Fruit fly (Drosophila melanogaster) whole organism, embryonic: ENCODE results near the gene RpL7.
A peak's percentile ranks its signal among the peaks of the same experiment; 100 is the strongest.

ENCODE experiments used
- Asciz ChIP-seq: fragments of 200-800 bp; sonication (Bioruptor generic); optimal IDR thresholded peaks from 2 replicates; lab custom pipeline; 2017; ENCODE audit warnings: missing biosample characterization, mild to moderate bottlenecking, missing genetic modification characterization, missing genetic modification reagents
- Atf3 ChIP-seq: fragments of 200-800 bp; sonication (Bioruptor generic); optimal IDR thresholded peaks from 3 replicates; lab custom pipeline; 2016; ENCODE audit warnings: missing biosample characterization, missing genetic modification characterization
- BtbVII ChIP-seq: fragments of 200-800 bp; sonication (Bioruptor generic); optimal IDR thresholded peaks from 3 replicates; lab custom pipeline; 2017; ENCODE audit warnings: missing biosample characterization, mild to moderate bottlenecking, missing genetic modification characterization
- CG12219 ChIP-seq: fragments of 200-800 bp; sonication (Bioruptor generic); optimal IDR thresholded peaks from 3 replicates; lab custom pipeline; 2018; ENCODE audit warnings: missing biosample characterization, mild to moderate bottlenecking, missing genetic modification characterization
- CG12744 ChIP-seq: fragments of 200-800 bp; sonication (Bioruptor generic); optimal IDR thresholded peaks from 2 replicates; lab custom pipeline; 2016; ENCODE audit warnings: missing biosample characterization, missing genetic modification characterization
- CG13296 ChIP-seq: fragments of 200-800 bp; sonication (Bioruptor generic); optimal IDR thresholded peaks from 3 replicates; lab custom pipeline; 2018; ENCODE audit warnings: missing biosample characterization, mild to moderate bottlenecking, missing genetic modification characterization
- CG14014 ChIP-seq: fragments of 200-800 bp; sonication (Bioruptor generic); IDR thresholded peaks from 2 replicates; pipeline ENCODE4 v1.3.6; 2022; ENCODE audit warnings: missing biosample characterization, missing genetic modification characterization
- CG15011 ChIP-seq: fragments of 200-800 bp; sonication (Bioruptor generic); optimal IDR thresholded peaks from 3 replicates; lab custom pipeline; 2018; ENCODE audit warnings: missing biosample characterization, mild to moderate bottlenecking, missing genetic modification characterization
- CG1529 ChIP-seq: fragments of 200-800 bp; sonication (Bioruptor generic); optimal IDR thresholded peaks from 3 replicates; lab custom pipeline; 2018; ENCODE audit warnings: missing biosample characterization, missing genetic modification characterization
- CG2129 ChIP-seq: fragments of 200-800 bp; sonication (Bioruptor generic); IDR thresholded peaks from 2 replicates; pipeline ENCODE4 v1.3.6; 2022; ENCODE audit warnings: missing biosample characterization, missing genetic modification characterization; ENCODE audit not compliant: partially characterized antibody
- CG2199 ChIP-seq: fragments of 200-800 bp; sonication (Bioruptor generic); IDR thresholded peaks from 3 replicates; pipeline ENCODE4 v1.3.6; 2022; ENCODE audit warnings: missing biosample characterization, missing genetic modification characterization
- CG3407 ChIP-seq: fragments of 200-800 bp; sonication (Bioruptor generic); optimal IDR thresholded peaks from 2 replicates; lab custom pipeline; 2018; ENCODE audit warnings: missing biosample characterization, mild to moderate bottlenecking, missing genetic modification characterization
- CG3838 ChIP-seq: fragments of 200-800 bp; sonication (Bioruptor generic); optimal IDR thresholded peaks from 3 replicates; lab custom pipeline; 2016; ENCODE audit warnings: missing biosample characterization, missing genetic modification characterization
- CG3995 ChIP-seq: fragments of 200-800 bp; sonication (Bioruptor generic); optimal IDR thresholded peaks from 3 replicates; lab custom pipeline; 2016; ENCODE audit warnings: missing biosample characterization, missing genetic modification characterization
- CG4707 ChIP-seq: fragments of 200-800 bp; sonication (Bioruptor generic); optimal IDR thresholded peaks from 2 replicates; lab custom pipeline; 2018; ENCODE audit warnings: missing biosample characterization, mild to moderate bottlenecking, missing genetic modification characterization, moderate library complexity
- CG6854 ChIP-seq: fragments of 200-800 bp; sonication (Bioruptor generic); optimal IDR thresholded peaks from 3 replicates; lab custom pipeline; 2017; ENCODE audit warnings: missing biosample characterization, mild to moderate bottlenecking, missing genetic modification characterization
- CG7556 ChIP-seq: fragments of 200-800 bp; sonication (Bioruptor generic); optimal IDR thresholded peaks from 2 replicates; lab custom pipeline; 2017; ENCODE audit warnings: missing biosample characterization, mild to moderate bottlenecking, missing genetic modification characterization
- CG7928 ChIP-seq: fragments of 200-800 bp; sonication (Bioruptor generic); optimal IDR thresholded peaks from 2 replicates; lab custom pipeline; 2017; ENCODE audit warnings: missing biosample characterization, mild to moderate bottlenecking, missing genetic modification characterization
- CG8281 ChIP-seq: fragments of 200-800 bp; sonication (Bioruptor generic); optimal IDR thresholded peaks from 2 replicates; lab custom pipeline; 2018; ENCODE audit warnings: missing biosample characterization, mild to moderate bottlenecking, missing genetic modification characterization, moderate library complexity
- CG9932 ChIP-seq: fragments of 200-800 bp; sonication (Bioruptor generic); IDR thresholded peaks from 2 replicates; pipeline ENCODE4 v1.3.6; 2022; ENCODE audit warnings: missing biosample characterization, missing genetic modification characterization
- CHES-1-like ChIP-seq: fragments of 200-800 bp; sonication (Bioruptor generic); optimal IDR thresholded peaks from 2 replicates; lab custom pipeline; 2016; ENCODE audit warnings: missing biosample characterization, missing genetic modification characterization
- Dll ChIP-seq: fragments of 200-800 bp; sonication (Bioruptor generic); IDR thresholded peaks from 4 replicates; pipeline ENCODE4 v1.3.6; 2022; ENCODE audit warnings: missing biosample characterization, missing genetic modification characterization; ENCODE audit not compliant: partially characterized antibody
- Ets97D ChIP-seq: fragments of 200-800 bp; sonication (Bioruptor generic); optimal IDR thresholded peaks from 3 replicates; lab custom pipeline; 2016; ENCODE audit warnings: missing biosample characterization, missing genetic modification characterization
- Fer1 ChIP-seq: fragments of 200-800 bp; sonication (Bioruptor generic); optimal IDR thresholded peaks from 2 replicates; lab custom pipeline; 2017; ENCODE audit warnings: missing biosample characterization, mild to moderate bottlenecking, missing genetic modification characterization
- Kr ChIP-seq: fragments of 200-800 bp; sonication (Bioruptor generic); optimal IDR thresholded peaks from 2 replicates; lab custom pipeline; 2017; ENCODE audit warnings: missing biosample characterization, mild to moderate bottlenecking, missing genetic modification characterization
- Mad ChIP-seq: fragments of 200-800 bp; sonication (Bioruptor generic); optimal IDR thresholded peaks from 2 replicates; lab custom pipeline; 2016; ENCODE audit warnings: missing biosample characterization, missing genetic modification characterization
- Nf-YC ChIP-seq: fragments of 200-800 bp; optimal IDR thresholded peaks from 3 replicates; lab custom pipeline; 2019; ENCODE audit warnings: missing biosample characterization, mild to moderate bottlenecking, missing genetic modification characterization, moderate library complexity
- Rx ChIP-seq: fragments of 200-800 bp; sonication (Bioruptor generic); IDR thresholded peaks from 2 replicates; pipeline ENCODE4 v1.3.6; 2022; ENCODE audit warnings: missing biosample characterization, missing genetic modification characterization
- Side ChIP-seq: fragments of 200-800 bp; sonication (Bioruptor generic); optimal IDR thresholded peaks from 2 replicates; lab custom pipeline; 2016; ENCODE audit warnings: missing biosample characterization, missing genetic modification characterization
- YL-1 ChIP-seq: fragments of 200-800 bp; sonication (Bioruptor generic); optimal IDR thresholded peaks from 3 replicates; lab custom pipeline; 2017; ENCODE audit warnings: missing biosample characterization, mild to moderate bottlenecking, missing genetic modification characterization
- bab2 ChIP-seq: fragments of 200-800 bp; sonication (Bioruptor generic); optimal IDR thresholded peaks from 2 replicates; lab custom pipeline; 2016; ENCODE audit warnings: missing biosample characterization, missing genetic modification characterization
- corto ChIP-seq: fragments of 200-800 bp; sonication (Bioruptor generic); optimal IDR thresholded peaks from 2 replicates; lab custom pipeline; 2016; ENCODE audit warnings: missing biosample characterization, mild to moderate bottlenecking, missing genetic modification characterization, moderate library complexity
- cwo ChIP-seq: fragments of 200-800 bp; sonication (Bioruptor generic); optimal IDR thresholded peaks from 3 replicates; lab custom pipeline; 2017; ENCODE audit warnings: missing biosample characterization, missing genetic modification characterization, mild to moderate bottlenecking, moderate library complexity, missing genetic modification reagents
- danr ChIP-seq: fragments of 200-800 bp; sonication (Bioruptor generic); IDR thresholded peaks from 2 replicates; pipeline ENCODE4 v1.3.6; 2022; ENCODE audit warnings: missing biosample characterization, missing genetic modification characterization
- dm ChIP-seq: fragments of 200-800 bp; sonication (Bioruptor generic); optimal IDR thresholded peaks from 3 replicates; lab custom pipeline; 2016; ENCODE audit warnings: missing biosample characterization, missing genetic modification characterization
- exex ChIP-seq: fragments of 200-800 bp; sonication (Bioruptor generic); optimal IDR thresholded peaks from 4 replicates; lab custom pipeline; 2018; ENCODE audit warnings: missing biosample characterization, mild to moderate bottlenecking, missing genetic modification characterization, moderate library complexity
- eyg ChIP-seq: fragments of 200-800 bp; sonication (Bioruptor generic); optimal IDR thresholded peaks from 3 replicates; lab custom pipeline; 2016; ENCODE audit warnings: missing biosample characterization, missing genetic modification characterization
- gsb ChIP-seq: fragments of 200-800 bp; sonication (Bioruptor generic); IDR thresholded peaks from 2 replicates; pipeline ENCODE4 v1.3.6; 2022; ENCODE audit warnings: missing biosample characterization, missing genetic modification characterization
- gt ChIP-seq: fragments of 200-800 bp; sonication (Bioruptor generic); IDR thresholded peaks from 2 replicates; pipeline ENCODE4 v1.3.6; 2022; ENCODE audit warnings: missing biosample characterization, missing genetic modification characterization
- hkb ChIP-seq, 2 experiments: fragments of 200-800 bp in 1 of 2; fragments of >200 bp in 1 of 2; sonication (Bioruptor generic) in 1 of 2; IDR thresholded peaks in 1 of 2; optimal IDR thresholded peaks in 1 of 2; 2 replicates each; pipeline versions ENCODE4 v1.3.6 to Lab custom; 2017 to 2022; ENCODE audit warnings: missing biosample characterization in 1 of 2, missing genetic modification characterization in 1 of 2
- klu ChIP-seq: fragments of 200-800 bp; sonication (Bioruptor generic); IDR thresholded peaks from 2 replicates; pipeline ENCODE4 v1.3.6; 2022; ENCODE audit warnings: missing biosample characterization, missing genetic modification characterization
- lmd ChIP-seq: fragments of 200-800 bp; sonication (Bioruptor generic); IDR thresholded peaks from 2 replicates; pipeline ENCODE4 v1.3.6; 2022; ENCODE audit warnings: missing biosample characterization, missing genetic modification characterization
- lola ChIP-seq, 3 experiments: fragments of >200 bp in 2 of 3; fragments of 200-800 bp in 1 of 3; sonication (Bioruptor generic) in 1 of 3; optimal IDR thresholded peaks; 2 replicates each; lab custom pipeline; 2017 to 2019; ENCODE audit warnings: missing biosample characterization in 3 of 3, missing genetic modification characterization in 3 of 3, mild to moderate bottlenecking in 1 of 3, moderate library complexity in 1 of 3
- ranshi ChIP-seq: fragments of 200-800 bp; sonication (Bioruptor generic); IDR thresholded peaks from 2 replicates; pipeline ENCODE4 v1.3.6; 2022; ENCODE audit warnings: missing biosample characterization, missing genetic modification characterization
- repo ChIP-seq: fragments of 200-800 bp; sonication (Bioruptor generic); optimal IDR thresholded peaks from 2 replicates; lab custom pipeline; 2016; ENCODE audit warnings: missing biosample characterization, missing genetic modification characterization
- shn ChIP-seq: fragments of 200-800 bp; sonication (Bioruptor generic); optimal IDR thresholded peaks from 3 replicates; lab custom pipeline; 2016; ENCODE audit warnings: missing biosample characterization, missing genetic modification characterization
- sqz ChIP-seq: fragments of 200-800 bp; sonication (Bioruptor generic); optimal IDR thresholded peaks from 3 replicates; lab custom pipeline; 2018; ENCODE audit warnings: missing biosample characterization, mild to moderate bottlenecking, missing genetic modification characterization
- tna ChIP-seq: fragments of 200-800 bp; sonication (Bioruptor generic); IDR thresholded peaks from 2 replicates; pipeline ENCODE4 v1.3.6; 2022; ENCODE audit warnings: missing biosample characterization, missing genetic modification characterization; ENCODE audit not compliant: partially characterized antibody
- unc-4 ChIP-seq: fragments of 200-800 bp; sonication (Bioruptor generic); IDR thresholded peaks from 2 replicates; pipeline ENCODE4 v1.3.6; 2022; ENCODE audit warnings: missing biosample characterization, missing genetic modification characterization; ENCODE audit not compliant: partially characterized antibody
- wek ChIP-seq: fragments of 200-800 bp; sonication (Bioruptor generic); optimal IDR thresholded peaks from 3 replicates; lab custom pipeline; 2018; ENCODE audit warnings: missing biosample characterization, mild to moderate bottlenecking, missing genetic modification characterization, moderate library complexity

Gene RpL7

DNA sequence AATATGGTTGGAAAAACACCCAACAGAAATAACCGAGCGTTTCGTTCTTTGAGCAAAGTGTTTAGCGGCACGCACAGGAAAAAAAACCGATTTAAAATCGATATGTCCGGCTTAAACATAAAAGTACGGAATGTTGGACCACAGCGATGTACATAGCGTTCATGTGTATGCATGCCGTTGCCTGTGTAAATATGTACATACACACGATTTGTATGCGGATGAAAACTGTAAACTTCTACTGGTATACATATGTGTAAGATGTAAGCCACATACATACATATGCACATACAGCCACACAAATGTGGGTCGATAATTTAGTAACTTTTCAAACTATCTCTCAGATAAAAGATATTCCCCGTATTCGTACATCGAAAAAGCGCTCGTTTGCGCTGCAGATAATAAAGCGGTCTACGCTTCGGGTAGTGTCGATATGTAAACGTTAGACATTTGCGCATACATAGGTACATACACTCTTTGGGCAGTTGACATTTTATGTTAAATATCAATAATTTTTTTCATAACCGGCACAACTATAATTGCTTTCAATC lies 48.9 kb downstream of the RpL7 start (continued):
- TF ChIP-seq Mad (GFP tag; lab: Kevin White, UChicago) (no peak), sqz (GFP tag; lab: Kevin White, UChicago) (peak; percentile 64), CG4707 (peak; percentile 60), Asciz (GFP tag; lab: Kevin White, UChicago) (peak; percentile 1), wek (GFP tag; lab: Kevin White, UChicago) (peak; percentile 70), Kr (GFP tag; lab: Kevin White, UChicago) (peak; percentile 49), CHES-1-like (GFP tag; lab: Kevin White, UChicago) (peak; percentile 15), unc-4 (no peak), exex (tag; lab: Kevin White, UChicago) (peak; percentile 55), CG6854 (GFP tag; lab: Kevin White, UChicago) (no peak), CG8281 (tag; lab: Kevin White, UChicago) (no peak), Dll (GFP tag; lab: Robert Waterston, UW) (0 out of 4 replicates have a peak, but pooled peaks have one; percentile 24), danr (GFP tag; lab: Robert Waterston, UW) (no peak), Ets97D (GFP tag; lab: Kevin White, UChicago) (no peak), CG7556 (no peak), corto (GFP tag; lab: Kevin White, UChicago) (peak; percentile 20), YL-1 (GFP tag; lab: Kevin White, UChicago) (no peak), cwo (GFP tag; lab: Kevin White, UChicago) (no peak), ranshi (GFP tag; lab: Robert Waterston, UW) (no peak; the same call in 1 of the 2 replicates), BtbVII (GFP tag; lab: Kevin White, UChicago) (peak; percentile 60), CG2129 (GFP tag; lab: Robert Waterston, UW) (no peak), CG7928 (no peak), gt (GFP tag; lab: Robert Waterston, UW) (no peak), tna (GFP tag; lab: Robert Waterston, UW) (no peak), Rx (GFP tag; lab: Robert Waterston, UW) (no peak), CG3838 (GFP tag; lab: Kevin White, UChicago) (no peak), CG12219 (peak; percentile 20), shn (no peak), CG15011 (no peak), Nf-YC (no peak), klu (GFP tag; lab: Robert Waterston, UW) (no peak), Side (peak; percentile 1), hkb (optimal IDR thresholded peaks at IDR 0.05; lab: Kevin White, UChicago) (no peak), hkb (GFP tag; IDR thresholded peaks at IDR 0.05; lab: Robert Waterston, UW) (peak; percentile 42; the same call in 1 of the 2 replicates), eyg (GFP tag; lab: Kevin White, UChicago) (no peak), lmd (GFP tag; lab: Robert Waterston, UW) (no peak), CG3995 (GFP tag; lab: Kevin White, UChicago) (no peak), lola (GFP tag; optimal IDR thresholded peaks at IDR 0.05; lab: Kevin White, UChicago) (peak in 1 of 3 experiments; percentile 51), dm (GFP tag; lab: Kevin White, UChicago) (no peak), Atf3 (GFP tag; lab: Kevin White, UChicago) (no peak), Fer1 (GFP tag; lab: Kevin White, UChicago) (peak; percentile 49), CG14014 (GFP tag; lab: Robert Waterston, UW) (peak; percentile 31; the same call in 1 of the 2 replicates), CG12744 (no peak), CG2199 (GFP tag; lab: Robert Waterston, UW) (peak; percentile 51; the same call in 1 of the 3 replicates), repo (no peak), CG13296 (GFP tag; lab: Kevin White, UChicago) (peak; percentile 80), CG3407 (no peak), CG1529 (GFP tag; lab: Kevin White, UChicago) (peak; percentile 40), CG9932 (GFP tag; lab: Robert Waterston, UW) (no peak), gsb (GFP tag; lab: Robert Waterston, UW) (no peak), bab2 (GFP tag; lab: Kevin White, UChicago) (peak; percentile 17)
